Worm (Caenorhabditis elegans) whole organism, midembryonic: ENCODE data around the gene F07H5.7.

Experiments
- T22C8.4 ChIP-seq: fragments of 200-800 bp; sonication (Bioruptor generic); IDR thresholded peaks from 2 replicates; pipeline ENCODE4 v1.3.6; 2022; ENCODE audit warnings: missing genetic modification characterization, missing compliant biosample characterization
- cog-1 ChIP-seq: sonication (generic microtip); optimal IDR thresholded peaks from 2 replicates; lab custom pipeline; 2016; ENCODE audit warnings: missing genetic modification characterization, missing compliant biosample characterization
- flt-1 ChIP-seq: fragments of 200-800 bp; sonication (Bioruptor generic); IDR thresholded peaks from 2 replicates; pipeline ENCODE4 v1.3.6; 2022; ENCODE audit warnings: missing genetic modification characterization, missing compliant biosample characterization
- med-1 ChIP-seq: sonication (generic microtip); optimal IDR thresholded peaks from 2 replicates; lab custom pipeline; 2017; ENCODE audit warnings: missing genetic modification characterization, mild to moderate bottlenecking, missing compliant biosample characterization, antibody characterized with exemption, missing genetic modification reagents; ENCODE audit not compliant: insufficient read depth
- ref-1 ChIP-seq: fragments of 200-800 bp; sonication (Bioruptor generic); conservative IDR thresholded peaks from 2 replicates; pipeline ENCODE4 v1.3.6; 2022; ENCODE audit warnings: missing genetic modification reagents, missing genetic modification characterization, missing compliant biosample characterization
- tab-1 ChIP-seq: fragments of 200-800 bp; sonication (Bioruptor generic); IDR thresholded peaks from 2 replicates; pipeline ENCODE4 v1.3.6; 2022; ENCODE audit warnings: missing genetic modification characterization, missing compliant biosample characterization
- ztf-23 ChIP-seq: fragments of 200-800 bp; sonication (Bioruptor generic); IDR thresholded peaks from 2 replicates; pipeline ENCODE4 v1.3.6; 2022; ENCODE audit warnings: missing genetic modification reagents, missing genetic modification characterization, missing compliant biosample characterization
- ztf-29 ChIP-seq: fragments of 200-800 bp; sonication (Bioruptor generic); IDR thresholded peaks from 2 replicates; pipeline ENCODE4 v1.3.6; 2022; ENCODE audit warnings: missing genetic modification reagents, missing genetic modification characterization, missing compliant biosample characterization

DNA sequence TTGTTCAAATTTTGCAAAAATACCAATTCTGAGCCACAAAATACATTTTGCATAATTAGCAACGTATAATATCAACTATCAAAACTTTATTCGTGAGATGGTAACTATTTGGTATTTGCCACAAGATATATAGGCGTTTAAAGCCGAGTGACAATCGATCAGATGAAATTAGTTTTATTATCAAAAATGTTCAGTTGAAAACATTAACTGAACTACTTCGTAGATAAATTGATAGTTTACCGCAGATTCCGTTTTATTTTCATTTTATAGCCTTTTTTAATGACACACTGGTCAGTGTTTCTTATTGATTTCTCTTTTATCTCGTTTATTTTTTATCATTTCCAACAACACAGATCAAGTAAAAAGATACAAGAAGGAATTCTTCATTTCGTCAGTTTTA, 23.3 kb upstream of the F07H5.7 start:
- TF ChIP-seq med-1 (no peak), ref-1 (GFP tag; lab: Robert Waterston, UW) (no peak), T22C8.4 (GFP tag; lab: Robert Waterston, UW) (no peak), ztf-23 (GFP tag; lab: Robert Waterston, UW) (no peak), ztf-29 (GFP tag; lab: Robert Waterston, UW) (no peak), flt-1 (GFP tag; lab: Robert Waterston, UW) (no peak), tab-1 (GFP tag; lab: Robert Waterston, UW) (no peak), cog-1 (no peak)
